Worm (Caenorhabditis elegans) whole organism, L1 larva: ENCODE data around the gene M01B2.10.

Experiments
- ama-1 ChIP-seq: fragments of 150-350 bp; optimal IDR thresholded peaks from 2 replicates; lab custom pipeline; 2014
- elt-3 ChIP-seq, 6 experiments: fragments of 150-350 bp in 1 of 6; sonication (generic microtip); optimal IDR thresholded peaks; 2 replicates each; lab custom pipeline; 2017 to 2018; ENCODE audit warnings: missing biosample characterization in 6 of 6, missing genetic modification characterization in 6 of 6, inconsistent platforms in 1 of 6
- lin-14 ChIP-seq: fragments of 200-800 bp; sonication (Bioruptor generic); optimal IDR thresholded peaks from 2 replicates; lab custom pipeline; 2018; ENCODE audit warnings: mild to moderate bottlenecking, missing genetic modification characterization, moderate library complexity, missing compliant biosample characterization
- mdl-1 ChIP-seq, 2 experiments: fragments of 150-350 bp; optimal IDR thresholded peaks; 2 replicates each; lab custom pipeline; 2014 to 2017; ENCODE audit warnings: missing biosample characterization in 2 of 2, missing genetic modification characterization in 2 of 2, inconsistent platforms in 1 of 2
- pqm-1 ChIP-seq: sonication (generic microtip); optimal IDR thresholded peaks from 3 replicates; lab custom pipeline; 2017; ENCODE audit warnings: missing biosample characterization, missing genetic modification characterization
- snpc-4 ChIP-seq: fragments of 150-350 bp; optimal IDR thresholded peaks from 2 replicates; lab custom pipeline; 2014; ENCODE audit warnings: missing biosample characterization, missing genetic modification characterization

- TF ChIP-seq lin-14 (GFP tag; lab: Kevin White, UChicago) (no peak), snpc-4 (tag; lab: Kevin White, UChicago) (no peak), ama-1 (lab: Kevin White, UChicago) (no peak), pqm-1 (tag; lab: Kevin White, UChicago) (no peak), elt-3 (tag; optimal IDR thresholded peaks at IDR 0.05; lab: Kevin White, UChicago) (no peak), mdl-1 (tag; optimal IDR thresholded peaks at IDR 0.05; lab: Kevin White, UChicago) (no peak)
Measured at ce11 chrV:15303625-15304024, 41.4 kb upstream of the M01B2.10 start, which contains the start of gene srx-48.
